Worm (Caenorhabditis elegans): ENCODE data around the gene gly-10.

The gly-10 gene

ce11 chrIV:13826363-13826762 is 47.5 kb downstream of the gly-10 start (continued):
- TF ChIP-seq nhr-12 (tag; optimal IDR thresholded peaks at IDR 0.05) (no peak), elt-3 (tag; optimal IDR thresholded peaks at IDR 0.05) (no peak), unc-62 (GFP tag; optimal IDR thresholded peaks at IDR 0.05) (no peak), ama-1 (optimal IDR thresholded peaks at IDR 0.05) (no peak), mbf-1 (tag; optimal IDR thresholded peaks at IDR 0.05) (no peak), F13H6.1 (tag; optimal IDR thresholded peaks at IDR 0.05) (peak; percentile 91), mdl-1 (tag; optimal IDR thresholded peaks at IDR 0.05) (no peak)

DNA sequence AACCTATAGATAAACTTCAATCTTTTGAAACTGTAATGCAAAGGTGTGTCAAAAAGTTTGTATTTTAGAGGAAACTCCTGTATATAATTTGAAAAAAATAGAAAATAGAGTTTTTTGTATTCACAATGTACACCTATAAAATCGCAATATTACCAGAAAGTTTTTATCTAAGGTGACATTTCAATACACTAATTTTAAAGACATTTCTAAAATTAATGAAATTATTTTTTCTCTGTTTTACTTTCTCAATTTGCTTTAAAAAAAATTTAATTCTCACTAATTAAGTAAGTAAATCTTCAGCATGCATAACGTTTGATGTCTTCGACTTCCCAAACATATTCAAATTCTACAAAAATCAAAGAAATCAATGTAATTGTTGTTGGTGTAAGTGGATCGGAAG is 48.7 kb downstream of the gly-10 start, which contains the start of gene rga-5:
Gene rga-5, plus strand, starts transcription at position 301 of the 400 bp plus-strand sequence.
- no peak for TF ChIP-seq elt-1 (tag; optimal IDR thresholded peaks at IDR 0.05)
- no peak for TF ChIP-seq C34F6.9 (tag; optimal IDR thresholded peaks at IDR 0.05)
- no peak for TF ChIP-seq skn-1 (tag; optimal IDR thresholded peaks at IDR 0.05)
- TF ChIP-seq F13H6.1 (tag; optimal IDR thresholded peaks at IDR 0.05) = no peak
- no peak for TF ChIP-seq sma-9 (GFP tag; optimal IDR thresholded peaks at IDR 0.05)
- TF ChIP-seq sma-9 (tag; optimal IDR thresholded peaks at IDR 0.05) = no peak
- no peak for TF ChIP-seq nhr-23 (tag; optimal IDR thresholded peaks at IDR 0.05)
- TF ChIP-seq nhr-129 (tag; optimal IDR thresholded peaks at IDR 0.05) = no peak
- TF ChIP-seq R02D3.7 (tag; optimal IDR thresholded peaks at IDR 0.05) = no peak
- TF ChIP-seq ztf-11 (tag; optimal IDR thresholded peaks at IDR 0.05) = no peak
- no peak for TF ChIP-seq aly-2 (tag; optimal IDR thresholded peaks at IDR 0.05)
- no peak for TF ChIP-seq elt-3 (tag; optimal IDR thresholded peaks at IDR 0.05)
- TF ChIP-seq ztf-4 (tag; optimal IDR thresholded peaks at IDR 0.05) = no peak
- TF ChIP-seq unc-39 (tag; optimal IDR thresholded peaks at IDR 0.05) = no peak
- no peak for TF ChIP-seq mbf-1 (tag; optimal IDR thresholded peaks at IDR 0.05)
- TF ChIP-seq unc-55 (GFP tag; optimal IDR thresholded peaks at IDR 0.05) = no peak
- no peak for TF ChIP-seq nhr-6 (tag; optimal IDR thresholded peaks at IDR 0.05)
- no peak for TF ChIP-seq Y55F3AM.14 (GFP tag; optimal IDR thresholded peaks at IDR 0.05)
- no peak for TF ChIP-seq ceh-82 (tag; optimal IDR thresholded peaks at IDR 0.05)
